Worm (Caenorhabditis elegans) whole organism, early embryonic: Measurements from ENCODE around the gene B0563.7.

ENCODE experiments used
- B0310.2 ChIP-seq: sonication (generic microtip); optimal IDR thresholded peaks from 2 replicates; lab custom pipeline; 2016; ENCODE audit warnings: mild to moderate bottlenecking, missing genetic modification characterization, missing compliant biosample characterization
- F13C5.2 ChIP-seq: sonication (generic microtip); optimal IDR thresholded peaks from 2 replicates; lab custom pipeline; 2017; ENCODE audit warnings: mild to moderate bottlenecking, missing genetic modification characterization, inconsistent platforms, missing compliant biosample characterization
- aly-1 ChIP-seq: sonication (generic microtip); optimal IDR thresholded peaks from 2 replicates; lab custom pipeline; 2016; ENCODE audit warnings: missing genetic modification characterization, missing compliant biosample characterization
- ama-1 ChIP-seq: fragments of 150-350 bp; optimal IDR thresholded peaks from 2 replicates; lab custom pipeline; 2014
- ceh-13 ChIP-seq: fragments of 200-800 bp; sonication (Bioruptor generic); optimal IDR thresholded peaks from 2 replicates; lab custom pipeline; 2018; ENCODE audit warnings: mild to moderate bottlenecking, missing genetic modification characterization, missing compliant biosample characterization
- ceh-36 ChIP-seq: sonication (generic microtip); optimal IDR thresholded peaks from 2 replicates; lab custom pipeline; 2016; ENCODE audit warnings: missing genetic modification characterization, inconsistent platforms, missing compliant biosample characterization
- flt-1 ChIP-seq: fragments of 200-800 bp; sonication (Bioruptor generic); IDR thresholded peaks from 2 replicates; pipeline ENCODE4 v1.3.6; 2022; ENCODE audit warnings: missing genetic modification characterization, missing compliant biosample characterization
- hmbx-1 ChIP-seq: sonication (generic microtip); optimal IDR thresholded peaks from 2 replicates; lab custom pipeline; 2016; ENCODE audit warnings: mild to moderate bottlenecking, missing genetic modification characterization, missing compliant biosample characterization
- hmg-4 ChIP-seq: fragments of 200-800 bp; sonication (Bioruptor generic); optimal IDR thresholded peaks from 2 replicates; lab custom pipeline; 2018; ENCODE audit warnings: mild to moderate bottlenecking, missing genetic modification characterization, missing compliant biosample characterization
- hnd-1 ChIP-seq: sonication (generic microtip); optimal IDR thresholded peaks from 2 replicates; lab custom pipeline; 2016; ENCODE audit warnings: missing genetic modification characterization, missing compliant biosample characterization
- pes-1 ChIP-seq: fragments of 200-800 bp; sonication (Bioruptor generic); IDR thresholded peaks from 2 replicates; pipeline ENCODE4 v1.3.6; 2022; ENCODE audit warnings: missing genetic modification reagents, missing genetic modification characterization, missing compliant biosample characterization
- scrt-1 ChIP-seq: fragments of 200-800 bp; sonication (Bioruptor generic); IDR thresholded peaks from 2 replicates; pipeline ENCODE4 v1.3.6; 2022; ENCODE audit warnings: missing genetic modification characterization, missing compliant biosample characterization
- sea-1 ChIP-seq: fragments of 200-800 bp; sonication (Bioruptor generic); conservative IDR thresholded peaks from 2 replicates; pipeline ENCODE4 v1.3.6; 2022; ENCODE audit warnings: missing genetic modification characterization, missing compliant biosample characterization
- tbx-11 ChIP-seq: fragments of 200-800 bp; sonication (Bioruptor generic); IDR thresholded peaks from 2 replicates; pipeline ENCODE4 v1.3.6; 2022; ENCODE audit warnings: missing genetic modification characterization, missing compliant biosample characterization
- tbx-37 ChIP-seq: fragments of 200-800 bp; sonication (Bioruptor generic); conservative IDR thresholded peaks from 2 replicates; pipeline ENCODE4 v1.3.6; 2022; ENCODE audit warnings: missing genetic modification reagents, missing genetic modification characterization, missing compliant biosample characterization
- tra-4 ChIP-seq: sonication (generic microtip); optimal IDR thresholded peaks from 2 replicates; lab custom pipeline; 2017; ENCODE audit warnings: missing genetic modification characterization, missing compliant biosample characterization

B0563.7 gene

ce11 chrX:9103048-9103447, 51.1 kb downstream of the B0563.7 start:
- TF ChIP-seq tbx-11 (GFP tag; lab: Robert Waterston, UW) (no peak), hmbx-1 (no peak), pes-1 (no peak), tra-4 (tag; lab: Kevin White, UChicago) (no peak), ceh-13 (GFP tag; lab: Kevin White, UChicago) (no peak), tbx-37 (GFP tag; lab: Robert Waterston, UW) (no peak), F13C5.2 (tag; lab: Kevin White, UChicago) (no peak), hmg-4 (GFP tag; lab: Kevin White, UChicago) (no peak), ama-1 (lab: Kevin White, UChicago) (no peak), hnd-1 (tag; lab: Kevin White, UChicago) (no peak), sea-1 (GFP tag; lab: Robert Waterston, UW) (no peak), aly-1 (tag; lab: Kevin White, UChicago) (no peak), B0310.2 (tag; lab: Kevin White, UChicago) (no peak), flt-1 (GFP tag; lab: Robert Waterston, UW) (no peak), scrt-1 (GFP tag; lab: Robert Waterston, UW) (no peak), ceh-36 (no peak)
